Worm (Caenorhabditis elegans) whole organism, mixed stage, embryonic: Measurements from ENCODE around the gene lron-12.

Experiments used
- ceh-83 ChIP-seq: fragments of 200-800 bp; sonication (Bioruptor generic); optimal IDR thresholded peaks from 2 replicates; lab custom pipeline; 2018; ENCODE audit warnings: mild to moderate bottlenecking, missing genetic modification characterization, missing compliant biosample characterization
- elt-1 ChIP-seq: sonication (generic microtip); optimal IDR thresholded peaks from 2 replicates; lab custom pipeline; 2017; ENCODE audit warnings: missing genetic modification characterization, mild to moderate bottlenecking, missing compliant biosample characterization, antibody characterized with exemption, moderate library complexity, borderline replicate concordance; ENCODE audit not compliant: insufficient read depth
- elt-3 ChIP-seq: fragments of 150-350 bp; optimal IDR thresholded peaks from 2 replicates; lab custom pipeline; 2014; ENCODE audit warnings: missing biosample characterization, missing genetic modification characterization
- lin-13 ChIP-seq: fragments of 150-350 bp; optimal IDR thresholded peaks from 2 replicates; lab custom pipeline; 2014; ENCODE audit warnings: missing biosample characterization, missing genetic modification characterization
- lsy-2 ChIP-seq: fragments of 150-350 bp; optimal IDR thresholded peaks from 2 replicates; lab custom pipeline; 2014; ENCODE audit warnings: missing biosample characterization, missing genetic modification characterization
- mab-5 ChIP-seq: fragments of 150-350 bp; optimal IDR thresholded peaks from 2 replicates; lab custom pipeline; 2014; ENCODE audit warnings: missing biosample characterization, missing genetic modification characterization
- mep-1 ChIP-seq: fragments of 150-350 bp; optimal IDR thresholded peaks from 2 replicates; lab custom pipeline; 2017; ENCODE audit warnings: missing biosample characterization, missing genetic modification reagents, missing genetic modification characterization, inconsistent platforms
- nhr-12 ChIP-seq: fragments of 150-350 bp; optimal IDR thresholded peaks from 2 replicates; lab custom pipeline; 2014; ENCODE audit warnings: missing biosample characterization, missing genetic modification characterization
- nhr-237 ChIP-seq: fragments of 150-350 bp; optimal IDR thresholded peaks from 2 replicates; lab custom pipeline; 2014; ENCODE audit warnings: missing biosample characterization, missing genetic modification characterization
- pha-4 ChIP-seq: fragments of 150-350 bp; optimal IDR thresholded peaks from 2 replicates; lab custom pipeline; 2018; ENCODE audit warnings: missing biosample characterization, missing genetic modification reagents, missing genetic modification characterization
- snpc-4 ChIP-seq: fragments of 150-350 bp; optimal IDR thresholded peaks from 2 replicates; lab custom pipeline; 2014; ENCODE audit warnings: missing biosample characterization, missing genetic modification characterization
- sptf-1 ChIP-seq: sonication (generic microtip); optimal IDR thresholded peaks from 2 replicates; lab custom pipeline; 2017; ENCODE audit warnings: mild to moderate bottlenecking, missing genetic modification characterization, moderate library complexity, missing compliant biosample characterization
- unc-62 ChIP-seq: fragments of 150-350 bp; optimal IDR thresholded peaks from 2 replicates; lab custom pipeline; 2014; ENCODE audit warnings: missing biosample characterization, missing genetic modification reagents, missing genetic modification characterization
- ztf-11 ChIP-seq: fragments of 150-350 bp; optimal IDR thresholded peaks from 2 replicates; lab custom pipeline; 2014; ENCODE audit warnings: missing biosample characterization, missing genetic modification characterization

- TF ChIP-seq lsy-2 (tag; lab: Kevin White, UChicago), result no peak
- TF ChIP-seq unc-62 (GFP tag; lab: Kevin White, UChicago), result no peak
- no peak for TF ChIP-seq lin-13
- no peak for TF ChIP-seq snpc-4
- TF ChIP-seq mep-1 (tag; lab: Kevin White, UChicago), result no peak
- TF ChIP-seq nhr-12 (tag; lab: Kevin White, UChicago), result no peak
- TF ChIP-seq nhr-237, result no peak
- no peak for TF ChIP-seq mab-5 (tag; lab: Kevin White, UChicago)
- no peak for TF ChIP-seq ztf-11 (tag; lab: Kevin White, UChicago)
- no peak for TF ChIP-seq elt-3 (tag; lab: Kevin White, UChicago)
- TF ChIP-seq elt-1 (tag; lab: Kevin White, UChicago), result no peak
- no peak for TF ChIP-seq sptf-1 (tag; lab: Kevin White, UChicago)
- TF ChIP-seq ceh-83 (GFP tag; lab: Kevin White, UChicago), result no peak
- no peak for TF ChIP-seq pha-4
Measured at ce11 chrIII:12143792-12144191, 25.5 kb upstream of the lron-12 start.
